Worm (Caenorhabditis elegans) whole organism, L4 larva: ENCODE measurements around the gene Y66D12A.19.

Experiments
- F44E2.7 ChIP-seq: fragments of 200-800 bp; sonication (Bioruptor generic); IDR thresholded peaks from 2 replicates; pipeline ENCODE4 v2.1.2; 2022; ENCODE audit warnings: missing genetic modification characterization, missing compliant biosample characterization
- Y48G9A.11 ChIP-seq: fragments of 200-800 bp; sonication (Bioruptor generic); IDR thresholded peaks from 2 replicates; pipeline ENCODE4 v1.3.6; 2022; ENCODE audit warnings: missing genetic modification reagents, missing genetic modification characterization, missing compliant biosample characterization
- Y75B8A.6 ChIP-seq: fragments of 200-800 bp; sonication (Bioruptor generic); IDR thresholded peaks from 2 replicates; pipeline ENCODE4 v1.3.6; 2022; ENCODE audit warnings: missing genetic modification reagents, missing genetic modification characterization, missing compliant biosample characterization
- ZK546.5 ChIP-seq, 2 experiments: sonication (generic microtip); optimal IDR thresholded peaks; 2 replicates each; lab custom pipeline; 2017; ENCODE audit warnings: missing biosample characterization in 2 of 2, missing genetic modification characterization in 2 of 2
- aha-1 ChIP-seq: fragments of 150-350 bp; peaks from one replicate; lab custom pipeline; 2014; ENCODE audit warnings: missing biosample characterization, missing genetic modification characterization
- aly-2 ChIP-seq: sonication (generic microtip); optimal IDR thresholded peaks from 2 replicates; lab custom pipeline; 2018; ENCODE audit warnings: missing biosample characterization, missing genetic modification characterization
- ama-1 ChIP-seq: fragments of 150-350 bp; optimal IDR thresholded peaks from 2 replicates; lab custom pipeline; 2014; ENCODE audit warnings: inconsistent platforms, mixed read lengths
- ceh-62 ChIP-seq: sonication (generic microtip); optimal IDR thresholded peaks from 2 replicates; lab custom pipeline; 2017; ENCODE audit warnings: missing biosample characterization, missing genetic modification characterization
- ces-1 ChIP-seq: fragments of 150-350 bp; sonication (generic microtip); optimal IDR thresholded peaks from 4 replicates; lab custom pipeline; 2014; ENCODE audit warnings: missing biosample characterization, missing genetic modification reagents, missing genetic modification characterization
- daf-16 ChIP-seq, 3 experiments: sonication (generic microtip); optimal IDR thresholded peaks; 2 replicates each; lab custom pipeline; 2016 to 2017; ENCODE audit warnings: missing genetic modification characterization in 3 of 3, missing genetic modification reagents in 3 of 3, mild to moderate bottlenecking in 2 of 3, missing compliant biosample characterization in 2 of 3, missing biosample characterization in 1 of 3, moderate library complexity in 1 of 3
- dmd-6 ChIP-seq: fragments of 200-800 bp; sonication (Bioruptor generic); IDR thresholded peaks from 2 replicates; pipeline ENCODE4 v1.3.6; 2022; ENCODE audit warnings: missing genetic modification reagents, missing genetic modification characterization, missing compliant biosample characterization
- dmd-8 ChIP-seq: fragments of 200-800 bp; sonication (Bioruptor generic); IDR thresholded peaks from 2 replicates; pipeline ENCODE4 v1.3.6; 2022; ENCODE audit warnings: missing genetic modification characterization, missing compliant biosample characterization
- dve-1 ChIP-seq: sonication (generic microtip); optimal IDR thresholded peaks from 2 replicates; lab custom pipeline; 2017; ENCODE audit warnings: antibody characterized with exemption, mild to moderate bottlenecking, missing genetic modification characterization, missing compliant biosample characterization; ENCODE audit not compliant: insufficient read depth
- hlh-11 ChIP-seq: fragments of 200-800 bp; sonication (Bioruptor generic); optimal IDR thresholded peaks from 2 replicates; lab custom pipeline; 2018; ENCODE audit warnings: mild to moderate bottlenecking, missing genetic modification characterization, missing compliant biosample characterization
- hlh-30 ChIP-seq: sonication (generic microtip); optimal IDR thresholded peaks from 2 replicates; lab custom pipeline; 2017; ENCODE audit warnings: antibody characterized with exemption, mild to moderate bottlenecking, missing genetic modification characterization, missing compliant biosample characterization; ENCODE audit not compliant: insufficient read depth
- lin-1 ChIP-seq: fragments of 200-800 bp; sonication (Bioruptor generic); IDR thresholded peaks from 2 replicates; pipeline ENCODE4 v1.3.6; 2022; ENCODE audit warnings: missing genetic modification reagents, missing genetic modification characterization, missing compliant biosample characterization
- lin-15B ChIP-seq: fragments of 150-350 bp; sonication (generic microtip); optimal IDR thresholded peaks from 3 replicates; lab custom pipeline; 2014; ENCODE audit warnings: missing biosample characterization, missing genetic modification characterization
- lin-39 ChIP-seq: fragments of 150-350 bp; optimal IDR thresholded peaks from 2 replicates; lab custom pipeline; 2014; ENCODE audit warnings: missing biosample characterization, missing genetic modification reagents, missing genetic modification characterization
- lsy-2 ChIP-seq, 2 experiments: fragments of 150-350 bp in 1 of 2; sonication (generic microtip) in 1 of 2; optimal IDR thresholded peaks; 2 replicates each; lab custom pipeline; 2014 to 2017; ENCODE audit warnings: missing biosample characterization in 2 of 2, missing genetic modification characterization in 2 of 2
- madf-9 ChIP-seq: fragments of 200-800 bp; sonication (Bioruptor generic); conservative IDR thresholded peaks from 2 replicates; pipeline ENCODE4 v1.3.6; 2022; ENCODE audit warnings: missing genetic modification reagents, missing genetic modification characterization, missing compliant biosample characterization
- nhr-102 ChIP-seq: sonication (generic microtip); optimal IDR thresholded peaks from 2 replicates; lab custom pipeline; 2016; ENCODE audit warnings: mild to moderate bottlenecking, missing genetic modification characterization, moderate library complexity, missing compliant biosample characterization
- nhr-25 ChIP-seq: sonication (generic microtip); optimal IDR thresholded peaks from 2 replicates; lab custom pipeline; 2017; ENCODE audit warnings: missing genetic modification characterization, mild to moderate bottlenecking, missing compliant biosample characterization, antibody characterized with exemption, moderate library complexity, borderline replicate concordance; ENCODE audit not compliant: insufficient read depth
- nhr-41 ChIP-seq: fragments of 200-800 bp; sonication (Bioruptor generic); IDR thresholded peaks from 2 replicates; pipeline ENCODE4 v1.3.6; 2022; ENCODE audit warnings: missing genetic modification reagents, missing genetic modification characterization, missing compliant biosample characterization
- nhr-42 ChIP-seq: fragments of 200-800 bp; sonication (Bioruptor generic); IDR thresholded peaks from 2 replicates; pipeline ENCODE4 v1.3.6; 2022; ENCODE audit warnings: missing genetic modification characterization, missing compliant biosample characterization
- nhr-48 ChIP-seq: sonication (generic microtip); optimal IDR thresholded peaks from 2 replicates; lab custom pipeline; 2016; ENCODE audit warnings: mild to moderate bottlenecking, missing genetic modification characterization, missing compliant biosample characterization
- nhr-6 ChIP-seq: fragments of 150-350 bp; optimal IDR thresholded peaks from 2 replicates; lab custom pipeline; 2014; ENCODE audit warnings: missing biosample characterization, missing genetic modification characterization
- set-16 ChIP-seq: fragments of 200-800 bp; sonication (Bioruptor generic); IDR thresholded peaks from 2 replicates; pipeline ENCODE4 v1.3.6; 2022; ENCODE audit warnings: missing genetic modification reagents, missing genetic modification characterization, missing compliant biosample characterization
- skn-1 ChIP-seq: fragments of 150-350 bp; optimal IDR thresholded peaks from 2 replicates; lab custom pipeline; 2014; ENCODE audit warnings: missing biosample characterization, missing genetic modification characterization
- snpc-1.2 ChIP-seq: fragments of 200-800 bp; sonication (Bioruptor generic); IDR thresholded peaks from 2 replicates; pipeline ENCODE4 v1.3.6; 2022; ENCODE audit warnings: missing genetic modification reagents, missing genetic modification characterization, missing compliant biosample characterization
- spr-3 ChIP-seq: fragments of 200-800 bp; sonication (Bioruptor generic); optimal IDR thresholded peaks from 2 replicates; lab custom pipeline; 2018; ENCODE audit warnings: mild to moderate bottlenecking, missing genetic modification characterization, missing compliant biosample characterization
- tag-97 ChIP-seq: fragments of 200-800 bp; sonication (Bioruptor generic); IDR thresholded peaks from 2 replicates; pipeline ENCODE4 v1.3.6; 2022; ENCODE audit warnings: missing genetic modification characterization, missing compliant biosample characterization
- tra-1 ChIP-seq: fragments of 200-800 bp; sonication (Bioruptor generic); IDR thresholded peaks from 2 replicates; pipeline ENCODE4 v1.3.6; 2022; ENCODE audit warnings: missing genetic modification reagents, missing genetic modification characterization, missing compliant biosample characterization
- unc-39 ChIP-seq: sonication (generic microtip); optimal IDR thresholded peaks from 2 replicates; lab custom pipeline; 2017; ENCODE audit warnings: missing biosample characterization, missing genetic modification characterization
- unc-62 ChIP-seq, 3 experiments: fragments of 150-350 bp in 1 of 3; sonication (generic microtip); optimal IDR thresholded peaks in 2 of 3; peaks in 1 of 3; 1 replicate in 1 of 3; 2 replicates in 2 of 3; lab custom pipeline; 2014 to 2017; ENCODE audit warnings: missing biosample characterization in 3 of 3, missing genetic modification characterization in 3 of 3, missing genetic modification reagents in 3 of 3, missing genotype in 1 of 3
- zfp-3 ChIP-seq: fragments of 200-800 bp; sonication (Bioruptor generic); conservative IDR thresholded peaks from 2 replicates; pipeline ENCODE4 v1.3.6; 2022; ENCODE audit warnings: missing genetic modification reagents, missing genetic modification characterization, missing compliant biosample characterization
- ztf-11 ChIP-seq: fragments of 150-350 bp; optimal IDR thresholded peaks from 2 replicates; lab custom pipeline; 2014; ENCODE audit warnings: missing biosample characterization, missing genetic modification characterization

The Y66D12A.19 gene

DNA sequence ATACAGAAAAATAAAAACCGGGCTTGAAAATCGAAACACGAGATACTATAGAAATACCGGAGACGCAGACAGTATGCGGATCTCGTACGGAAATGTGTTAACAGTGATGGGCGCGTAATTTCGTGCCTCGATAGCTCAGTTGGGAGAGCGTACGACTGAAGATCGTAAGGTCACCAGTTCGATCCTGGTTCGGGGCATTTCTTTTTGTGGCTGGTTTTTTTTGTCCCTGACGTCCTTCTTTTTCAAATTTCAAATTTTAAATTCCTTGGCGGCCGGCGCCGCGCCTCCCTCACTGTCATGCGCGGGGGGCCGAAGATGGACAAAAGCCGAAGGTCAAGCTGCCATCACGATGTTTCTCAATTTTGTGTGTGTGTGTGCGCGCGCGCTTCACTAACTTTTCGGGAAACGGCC, 45.8 kb downstream of the Y66D12A.19 start (continued):
- TF ChIP-seq daf-16 (GFP tag; optimal IDR thresholded peaks at IDR 0.05; lab: Kevin White, UChicago) (peak in 1 of 2 experiments; percentile 6), daf-16 (tag; optimal IDR thresholded peaks at IDR 0.05; lab: Kevin White, UChicago) (peak; percentile 24), ceh-62 (tag; lab: Kevin White, UChicago) (no peak), lsy-2 (tag; optimal IDR thresholded peaks at IDR 0.05; lab: Kevin White, UChicago) (peak in 1 of 2 experiments; percentile 23), snpc-1.2 (GFP tag; lab: Robert Waterston, UW) (peak; percentile 64), nhr-102 (tag; lab: Kevin White, UChicago) (no peak), lin-39 (tag; lab: Kevin White, UChicago) (no peak), Y48G9A.11 (GFP tag; lab: Robert Waterston, UW) (peak; percentile 46; the same call in 1 of the 2 replicates), tra-1 (GFP tag; lab: Robert Waterston, UW) (0 out of 2 replicates have a peak, but pooled peaks have one; percentile 24), skn-1 (no peak), F44E2.7 (GFP tag; lab: Robert Waterston, UW) (no peak), aly-2 (no peak), hlh-11 (tag; lab: Kevin White, UChicago) (no peak), nhr-48 (tag; lab: Kevin White, UChicago) (no peak), dmd-6 (GFP tag; lab: Robert Waterston, UW) (peak; percentile 27; the same call in 1 of the 2 replicates), lin-1 (GFP tag; lab: Robert Waterston, UW) (0 out of 2 replicates have a peak, but pooled peaks have one; percentile 38), madf-9 (GFP tag; lab: Robert Waterston, UW) (no peak; the same call in 1 of the 2 replicates), spr-3 (GFP tag; lab: Kevin White, UChicago) (no peak), lin-15B (tag; lab: Kevin White, UChicago) (no peak), ces-1 (GFP tag; lab: Kevin White, UChicago) (no peak), ztf-11 (tag; lab: Kevin White, UChicago) (no peak), set-16 (peak; percentile 43; the same call in 1 of the 2 replicates)
- TF ChIP-seq, all 104 proteins: peak for 30

DNA sequence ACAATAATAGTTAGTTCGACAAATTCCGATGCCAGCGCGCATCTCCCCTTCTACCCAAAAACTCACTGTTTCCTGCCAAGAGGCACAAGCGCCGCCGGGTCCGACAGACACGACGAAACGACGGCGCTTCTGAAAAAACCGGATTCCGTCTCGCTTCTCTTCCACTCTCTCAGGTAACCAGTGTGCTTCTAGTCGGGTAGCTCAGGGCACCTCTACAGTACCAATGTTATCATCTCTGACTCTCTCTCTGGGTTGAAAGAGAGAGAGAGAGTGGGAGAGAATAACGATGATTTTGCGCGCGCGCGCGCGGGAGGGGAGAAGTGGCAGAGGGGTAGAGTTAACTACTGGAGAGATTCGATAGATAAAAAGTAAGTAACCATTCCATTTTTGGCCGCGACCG, 48.0 kb downstream of the Y66D12A.19 start:
- TF ChIP-seq set-16 (peak; percentile 81), aha-1 (tag; lab: Kevin White, UChicago) (peak; percentile 5), unc-62 (GFP tag; optimal IDR thresholded peaks at IDR 0.05 in 1 of 2; lab: Kevin White, UChicago) (peak in 1 of 2 experiments; percentile 99), unc-62 (tag; optimal IDR thresholded peaks at IDR 0.05; lab: Kevin White, UChicago) (no peak), ZK546.5 (tag; optimal IDR thresholded peaks at IDR 0.05; lab: Kevin White, UChicago) (no peak), nhr-25 (peak; percentile 35)

DNA sequence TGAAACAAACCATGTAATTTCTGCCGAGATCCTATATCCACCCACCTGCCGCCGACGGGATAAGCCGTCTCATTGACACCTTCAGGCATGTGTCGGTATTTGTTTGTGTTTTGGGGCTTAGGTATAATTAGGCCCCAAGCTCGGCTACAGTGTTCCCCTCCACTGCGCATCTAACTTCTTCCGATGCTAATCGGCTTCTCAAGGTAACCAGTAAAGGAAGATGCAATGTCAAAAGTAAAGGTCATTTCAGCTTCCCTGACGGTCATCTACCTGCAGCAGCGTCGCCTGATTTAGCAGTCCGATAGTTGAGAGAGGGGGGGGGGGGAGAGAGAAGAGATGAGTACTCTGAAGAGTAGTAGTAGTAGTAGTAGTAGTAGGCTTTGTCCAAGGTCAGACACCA, 49.4 kb downstream of the Y66D12A.19 start:
- 0 out of 2 replicates have a peak, but pooled peaks have one; percentile 24 for TF ChIP-seq dmd-8
- TF ChIP-seq Y48G9A.11 (GFP tag; lab: Robert Waterston, UW), result no peak
- no peak for TF ChIP-seq tag-97
- TF ChIP-seq zfp-3 (GFP tag; lab: Robert Waterston, UW), result no peak
- TF ChIP-seq set-16, result 0 out of 2 replicates have a peak, but pooled peaks have one; percentile 7
- no peak for TF ChIP-seq hlh-30
- no peak for TF ChIP-seq hlh-11 (tag; lab: Kevin White, UChicago)
- TF ChIP-seq lin-39 (tag; lab: Kevin White, UChicago), result no peak
- no peak for TF ChIP-seq unc-39 (tag; lab: Kevin White, UChicago)
- TF ChIP-seq ceh-62 (tag; lab: Kevin White, UChicago), result no peak
- peak; percentile 49 for TF ChIP-seq nhr-25
- no peak for TF ChIP-seq unc-62 (GFP tag; optimal IDR thresholded peaks at IDR 0.05 in 1 of 2; lab: Kevin White, UChicago)
- no peak for TF ChIP-seq unc-62 (tag; optimal IDR thresholded peaks at IDR 0.05; lab: Kevin White, UChicago)

DNA sequence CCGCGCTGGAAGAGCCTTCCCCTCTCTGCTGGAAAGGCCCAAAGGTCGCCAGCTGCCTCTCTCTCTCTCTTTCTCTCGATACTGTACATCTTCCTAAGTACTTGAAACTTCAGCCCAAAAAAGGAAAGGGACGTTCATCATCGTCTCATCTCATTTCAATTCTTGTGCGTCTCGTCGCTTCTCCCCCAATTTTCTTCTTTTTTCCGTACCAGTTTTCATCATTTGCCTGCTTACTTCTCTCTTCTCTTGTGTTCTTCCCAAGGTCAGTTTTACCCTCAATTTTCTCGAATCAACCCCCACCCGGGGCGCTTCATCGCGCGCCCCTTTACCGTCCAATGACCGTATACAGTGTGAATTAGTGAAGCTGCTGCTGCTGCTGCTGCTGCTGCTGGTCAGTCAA, 50.8 kb downstream of the Y66D12A.19 start:
- TF ChIP-seq nhr-6 (no peak), nhr-42 (GFP tag; lab: Robert Waterston, UW) (no peak), ama-1 (lab: Kevin White, UChicago) (no peak), dve-1 (tag; lab: Kevin White, UChicago) (no peak), aly-2 (no peak), nhr-41 (no peak), lin-39 (tag; lab: Kevin White, UChicago) (no peak), set-16 (peak; percentile 59), ztf-11 (tag; lab: Kevin White, UChicago) (no peak), dmd-8 (no peak), Y75B8A.6 (GFP tag; lab: Robert Waterston, UW) (no peak), nhr-25 (peak; percentile 37)
